Fruit fly (Drosophila melanogaster) whole organism, wandering third instar larva: Measurements from ENCODE around the gene dmrt11E.
A peak's percentile ranks its signal among the peaks of the same experiment; 100 is the strongest.

Experiments used
- CG32264 ChIP-seq: fragments of 200-800 bp; sonication (Bioruptor generic); optimal IDR thresholded peaks from 2 replicates; lab custom pipeline; 2016; ENCODE audit warnings: missing biosample characterization, missing genetic modification characterization
- CG9705 ChIP-seq: fragments of 200-800 bp; sonication (Bioruptor generic); optimal IDR thresholded peaks from 2 replicates; lab custom pipeline; 2018; ENCODE audit warnings: missing biosample characterization, mild to moderate bottlenecking, missing genetic modification characterization
- Dif ChIP-seq: fragments of 200-275, 200-300 bp; sonication (Bioruptor generic); optimal IDR thresholded peaks from 2 replicates; lab custom pipeline; 2018; ENCODE audit warnings: missing biosample characterization, missing genetic modification characterization; ENCODE audit not compliant: partially characterized antibody
- HLH106 ChIP-seq: fragments of 200-800 bp; optimal IDR thresholded peaks from 3 replicates; lab custom pipeline; 2019; ENCODE audit warnings: missing biosample characterization, mild to moderate bottlenecking, missing genetic modification characterization, moderate library complexity
- Hnf4 ChIP-seq: fragments of 200-800 bp; sonication (Bioruptor generic); optimal IDR thresholded peaks from 2 replicates; lab custom pipeline; 2016; ENCODE audit warnings: missing biosample characterization, mild to moderate bottlenecking, missing genetic modification characterization
- Hr83 ChIP-seq: fragments of 200-300 bp; sonication (Bioruptor generic); optimal IDR thresholded peaks from 2 replicates; lab custom pipeline; 2016; ENCODE audit warnings: missing biosample characterization, mild to moderate bottlenecking, missing genetic modification characterization, moderate library complexity; ENCODE audit not compliant: poor library complexity, severe bottlenecking
- Mio ChIP-seq: sonication (Bioruptor generic); optimal IDR thresholded peaks from 2 replicates; lab custom pipeline; 2016; ENCODE audit warnings: missing biosample characterization, missing genetic modification characterization
- Myc ChIP-seq: fragments of >200 bp; optimal IDR thresholded peaks from 2 replicates; lab custom pipeline; 2017
- Rel ChIP-seq, 2 experiments: fragments of 200-800 bp; sonication (Bioruptor generic) in 1 of 2; optimal IDR thresholded peaks; 2 replicates in 1 of 2; 3 replicates in 1 of 2; lab custom pipeline; 2016 to 2019; ENCODE audit warnings: mild to moderate bottlenecking in 2 of 2, missing biosample characterization in 2 of 2, missing genetic modification characterization in 2 of 2, moderate library complexity in 1 of 2
- Sp1 ChIP-seq: fragments of 200-800 bp; sonication (Bioruptor generic); optimal IDR thresholded peaks from 3 replicates; lab custom pipeline; 2019; ENCODE audit warnings: missing biosample characterization, mild to moderate bottlenecking, missing genetic modification characterization, moderate library complexity
- brk ChIP-seq: fragments of 200-800 bp; sonication (Bioruptor generic); optimal IDR thresholded peaks from 2 replicates; lab custom pipeline; 2016; ENCODE audit warnings: missing biosample characterization, mild to moderate bottlenecking, missing genetic modification characterization
- foxo ChIP-seq, 2 experiments: fragments of 200-800 bp; sonication (Bioruptor generic); optimal IDR thresholded peaks; 2 replicates in 1 of 2; 3 replicates in 1 of 2; lab custom pipeline; 2016 to 2017; ENCODE audit warnings: missing biosample characterization in 2 of 2, missing genetic modification characterization in 2 of 2
- psq ChIP-seq: fragments of 200-800 bp; sonication (Bioruptor generic); optimal IDR thresholded peaks from 3 replicates; lab custom pipeline; 2017; ENCODE audit warnings: missing biosample characterization, mild to moderate bottlenecking, missing genetic modification characterization, moderate library complexity
- rgr ChIP-seq: fragments of 200-800 bp; sonication (Bioruptor generic); optimal IDR thresholded peaks from 3 replicates; lab custom pipeline; 2016; ENCODE audit warnings: missing biosample characterization, mild to moderate bottlenecking, missing genetic modification characterization

Gene dmrt11E

dm6 chrX:13412941-13413613 is 45.1 kb downstream of the dmrt11E start, which contains the start of the genes CG1998 and Set2:
Gene CG1998 (minus strand): TSS chrX:13413074.
Gene Set2 (plus strand): TSS chrX:13413242.
- no peak for TF ChIP-seq brk
- TF ChIP-seq HLH106 (tag; lab: Kevin White, UChicago) = peak; percentile 18
- peak; percentile 43 for TF ChIP-seq Myc (lab: Kevin White, UChicago)
- no peak for TF ChIP-seq CG32264
- TF ChIP-seq CG9705 (GFP tag; lab: Kevin White, UChicago) = peak; percentile 0
- TF ChIP-seq Hr83 (GFP tag; lab: Kevin White, UChicago) = peak; percentile 55
- TF ChIP-seq foxo (GFP tag; optimal IDR thresholded peaks at IDR 0.05; lab: Kevin White, UChicago) = no peak
- TF ChIP-seq Hnf4 (GFP tag; lab: Kevin White, UChicago) = no peak
- TF ChIP-seq Sp1 (GFP tag; lab: Kevin White, UChicago) = peak; percentile 20
- TF ChIP-seq Dif (GFP tag; lab: Kevin White, UChicago) = peak; percentile 29
- TF ChIP-seq Rel (GFP tag; optimal IDR thresholded peaks at IDR 0.05; lab: Kevin White, UChicago) = no peak
- TF ChIP-seq Rel (tag; optimal IDR thresholded peaks at IDR 0.05; lab: Kevin White, UChicago) = peak; percentile 28
- no peak for TF ChIP-seq Mio
- no peak for TF ChIP-seq rgr (GFP tag; lab: Kevin White, UChicago)
- peak; percentile 11 for TF ChIP-seq psq (GFP tag; lab: Kevin White, UChicago)
